Worm (Caenorhabditis elegans) whole organism, L1 larva: ENCODE results near the gene F21D9.4.

ENCODE experiments used
- C04F5.9 ChIP-seq: sonication (generic microtip); optimal IDR thresholded peaks from 2 replicates; lab custom pipeline; 2016; ENCODE audit warnings: missing genetic modification characterization, missing compliant biosample characterization
- C16A3.4 ChIP-seq: fragments of 150-350 bp; optimal IDR thresholded peaks from 2 replicates; lab custom pipeline; 2014; ENCODE audit warnings: missing biosample characterization, missing genetic modification characterization
- alr-1 ChIP-seq: fragments of 200-800 bp; sonication (Bioruptor generic); optimal IDR thresholded peaks from 2 replicates; lab custom pipeline; 2018; ENCODE audit warnings: borderline replicate concordance, mild to moderate bottlenecking, missing genetic modification characterization, missing compliant biosample characterization
- aly-2 ChIP-seq: fragments of 150-350 bp; optimal IDR thresholded peaks from 2 replicates; lab custom pipeline; 2014; ENCODE audit warnings: missing biosample characterization, missing genetic modification characterization
- ceh-90 ChIP-seq: sonication (generic microtip); optimal IDR thresholded peaks from 2 replicates; lab custom pipeline; 2016; ENCODE audit warnings: missing genetic modification characterization, missing compliant biosample characterization
- dpl-1 ChIP-seq, 3 experiments: fragments of 150-350 bp in 2 of 3; sonication (generic microtip) in 1 of 3; optimal IDR thresholded peaks; 2 replicates each; lab custom pipeline; 2014 to 2017; ENCODE audit warnings: missing biosample characterization in 3 of 3, missing genetic modification characterization in 3 of 3, missing genetic modification reagents in 3 of 3
- efl-3 ChIP-seq: fragments of 200-800 bp; sonication (Bioruptor generic); optimal IDR thresholded peaks from 2 replicates; lab custom pipeline; 2018; ENCODE audit warnings: mild to moderate bottlenecking, missing genetic modification characterization, missing compliant biosample characterization
- ets-5 ChIP-seq: fragments of 200-800 bp; sonication (Bioruptor generic); IDR thresholded peaks from 2 replicates; pipeline ENCODE4 v1.3.6; 2022; ENCODE audit warnings: missing genetic modification characterization, missing compliant biosample characterization
- fkh-10 ChIP-seq: sonication (generic microtip); optimal IDR thresholded peaks from 2 replicates; lab custom pipeline; 2017; ENCODE audit warnings: missing biosample characterization, missing genetic modification reagents, missing genetic modification characterization
- fkh-4 ChIP-seq: sonication (generic microtip); optimal IDR thresholded peaks from 2 replicates; lab custom pipeline; 2016; ENCODE audit warnings: missing compliant biosample characterization, missing genetic modification characterization, borderline replicate concordance
- irx-1 ChIP-seq: sonication (generic microtip); optimal IDR thresholded peaks from 2 replicates; lab custom pipeline; 2016; ENCODE audit warnings: missing genetic modification characterization, missing compliant biosample characterization
- isw-1 ChIP-seq: fragments of 200-800 bp; sonication (Bioruptor generic); IDR thresholded peaks from 2 replicates; pipeline ENCODE4 v1.3.6; 2022; ENCODE audit warnings: missing genetic modification characterization, missing compliant biosample characterization
- jun-1 ChIP-seq: fragments of 150-350 bp; optimal IDR thresholded peaks from 2 replicates; lab custom pipeline; 2014; ENCODE audit warnings: missing biosample characterization, missing genetic modification reagents, missing genetic modification characterization
- lin-15B ChIP-seq: fragments of 150-350 bp; sonication (generic microtip); optimal IDR thresholded peaks from 3 replicates; lab custom pipeline; 2014; ENCODE audit warnings: missing biosample characterization, missing genetic modification characterization
- lin-35 ChIP-seq, 2 experiments: fragments of 150-350 bp; optimal IDR thresholded peaks; 2 replicates each; lab custom pipeline; 2014; ENCODE audit warnings: missing biosample characterization in 2 of 2, missing genetic modification characterization in 2 of 2, missing genetic modification reagents in 2 of 2
- lir-3 ChIP-seq: sonication (generic microtip); optimal IDR thresholded peaks from 2 replicates; lab custom pipeline; 2016; ENCODE audit warnings: mild to moderate bottlenecking, missing genetic modification characterization, moderate library complexity, missing compliant biosample characterization; ENCODE audit not compliant: poor library complexity
- lsy-2 ChIP-seq, 2 experiments: fragments of 150-350 bp; optimal IDR thresholded peaks; 2 replicates each; lab custom pipeline; 2014; ENCODE audit warnings: missing biosample characterization in 2 of 2, missing genetic modification characterization in 2 of 2
- mdl-1 ChIP-seq, 2 experiments: fragments of 150-350 bp; optimal IDR thresholded peaks; 2 replicates each; lab custom pipeline; 2014 to 2017; ENCODE audit warnings: missing biosample characterization in 2 of 2, missing genetic modification characterization in 2 of 2, inconsistent platforms in 1 of 2
- mef-2 ChIP-seq: fragments of 150-350 bp; optimal IDR thresholded peaks from 2 replicates; lab custom pipeline; 2014; ENCODE audit warnings: missing biosample characterization, missing genetic modification characterization
- nhr-11 ChIP-seq: fragments of 150-350 bp; optimal IDR thresholded peaks from 2 replicates; lab custom pipeline; 2014; ENCODE audit warnings: missing biosample characterization, missing genetic modification characterization
- nhr-237 ChIP-seq: fragments of 150-350 bp; optimal IDR thresholded peaks from 2 replicates; lab custom pipeline; 2014; ENCODE audit warnings: missing biosample characterization, missing genetic modification characterization
- nhr-28 ChIP-seq: fragments of 150-350 bp; optimal IDR thresholded peaks from 2 replicates; lab custom pipeline; 2014; ENCODE audit warnings: missing biosample characterization, missing genetic modification characterization
- nhr-77 ChIP-seq: fragments of 150-350 bp; optimal IDR thresholded peaks from 2 replicates; lab custom pipeline; 2014; ENCODE audit warnings: missing biosample characterization, missing genetic modification characterization
- nhr-84 ChIP-seq: sonication (generic microtip); optimal IDR thresholded peaks from 2 replicates; lab custom pipeline; 2017; ENCODE audit warnings: missing biosample characterization, missing genetic modification characterization
- nhr-85 ChIP-seq: sonication (generic microtip); peaks from one replicate; lab custom pipeline; 2016; ENCODE audit warnings: missing genetic modification characterization, inconsistent platforms, missing compliant biosample characterization
- nhr-90 ChIP-seq: sonication (generic microtip); optimal IDR thresholded peaks from 2 replicates; lab custom pipeline; 2016; ENCODE audit warnings: mild to moderate bottlenecking, missing genetic modification characterization, missing compliant biosample characterization; ENCODE audit not compliant: poor library complexity
- pag-3 ChIP-seq: sonication (generic microtip); optimal IDR thresholded peaks from 2 replicates; lab custom pipeline; 2017; ENCODE audit warnings: missing genetic modification characterization, mild to moderate bottlenecking, missing compliant biosample characterization, antibody characterized with exemption, borderline replicate concordance; ENCODE audit not compliant: insufficient read depth
- pqm-1 ChIP-seq: sonication (generic microtip); optimal IDR thresholded peaks from 3 replicates; lab custom pipeline; 2017; ENCODE audit warnings: missing biosample characterization, missing genetic modification characterization
- rnt-1 ChIP-seq: sonication (generic microtip); optimal IDR thresholded peaks from 2 replicates; lab custom pipeline; 2016; ENCODE audit warnings: mild to moderate bottlenecking, missing genetic modification characterization, moderate library complexity, missing compliant biosample characterization
- skn-1 ChIP-seq: fragments of 150-350 bp; optimal IDR thresholded peaks from 2 replicates; lab custom pipeline; 2014; ENCODE audit warnings: missing biosample characterization, missing genetic modification characterization
- snpc-4 ChIP-seq: fragments of 150-350 bp; optimal IDR thresholded peaks from 2 replicates; lab custom pipeline; 2014; ENCODE audit warnings: missing biosample characterization, missing genetic modification characterization
- sptf-1 ChIP-seq: fragments of 150-350 bp; optimal IDR thresholded peaks from 2 replicates; lab custom pipeline; 2014; ENCODE audit warnings: missing biosample characterization, missing genetic modification characterization
- sup-37 ChIP-seq: fragments of 200-800 bp; sonication (Bioruptor generic); optimal IDR thresholded peaks from 2 replicates; lab custom pipeline; 2018; ENCODE audit warnings: mild to moderate bottlenecking, missing genetic modification characterization, missing compliant biosample characterization
- swsn-7 ChIP-seq: sonication (generic microtip); optimal IDR thresholded peaks from 2 replicates; lab custom pipeline; 2016; ENCODE audit warnings: missing genetic modification characterization, missing compliant biosample characterization
- unc-30 ChIP-seq: sonication (generic microtip); optimal IDR thresholded peaks from 2 replicates; lab custom pipeline; 2017; ENCODE audit warnings: missing biosample characterization, missing genetic modification characterization
- unc-62 ChIP-seq: fragments of 150-350 bp; optimal IDR thresholded peaks from 2 replicates; lab custom pipeline; 2014; ENCODE audit warnings: missing biosample characterization, missing genetic modification reagents, missing genetic modification characterization
- unc-98 ChIP-seq: fragments of 200-800 bp; sonication (Bioruptor generic); IDR thresholded peaks from 2 replicates; pipeline ENCODE4 v1.3.6; 2022; ENCODE audit warnings: missing genetic modification characterization, missing compliant biosample characterization
- vab-15 ChIP-seq: sonication (generic microtip); optimal IDR thresholded peaks from 2 replicates; lab custom pipeline; 2017; ENCODE audit warnings: missing genotype, mild to moderate bottlenecking, missing genetic modification characterization, missing compliant biosample characterization
- zip-4 ChIP-seq: fragments of 200-800 bp; sonication (Bioruptor generic); optimal IDR thresholded peaks from 2 replicates; lab custom pipeline; 2018; ENCODE audit warnings: mild to moderate bottlenecking, missing genetic modification characterization, moderate library complexity, missing compliant biosample characterization
- ztf-4 ChIP-seq: fragments of 150-350 bp; optimal IDR thresholded peaks from 2 replicates; lab custom pipeline; 2014; ENCODE audit warnings: missing biosample characterization, missing genetic modification characterization

F21D9.4 gene

DNA sequence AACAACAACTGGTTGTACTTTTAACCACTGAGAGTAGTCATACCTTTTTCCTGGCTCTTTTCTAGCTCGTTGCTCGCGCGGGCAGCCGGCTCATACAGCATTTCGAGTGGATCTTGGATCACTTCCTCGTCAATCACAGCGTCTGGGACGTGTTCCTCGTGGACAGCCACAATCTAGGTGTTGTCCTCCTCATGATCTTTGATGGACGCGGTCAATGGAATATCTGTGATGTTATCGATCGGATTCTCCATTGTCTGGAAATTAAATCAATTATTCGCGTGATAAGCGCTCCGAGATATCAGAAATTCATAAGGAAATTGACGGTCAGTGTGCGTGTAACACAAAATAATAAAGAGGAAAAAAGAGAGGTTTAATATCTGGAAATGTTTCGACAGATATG is 26.3 kb downstream of the F21D9.4 start, which contains the start of gene F21D9.8:
F21D9.8 (minus strand) TSS at position 101 of the 400 bp plus-strand sequence.
- TF ChIP-seq rnt-1 (tag; lab: Kevin White, UChicago) = no peak
- no peak for TF ChIP-seq pqm-1 (tag; lab: Kevin White, UChicago)
- no peak for TF ChIP-seq lin-15B (tag; lab: Kevin White, UChicago)

DNA sequence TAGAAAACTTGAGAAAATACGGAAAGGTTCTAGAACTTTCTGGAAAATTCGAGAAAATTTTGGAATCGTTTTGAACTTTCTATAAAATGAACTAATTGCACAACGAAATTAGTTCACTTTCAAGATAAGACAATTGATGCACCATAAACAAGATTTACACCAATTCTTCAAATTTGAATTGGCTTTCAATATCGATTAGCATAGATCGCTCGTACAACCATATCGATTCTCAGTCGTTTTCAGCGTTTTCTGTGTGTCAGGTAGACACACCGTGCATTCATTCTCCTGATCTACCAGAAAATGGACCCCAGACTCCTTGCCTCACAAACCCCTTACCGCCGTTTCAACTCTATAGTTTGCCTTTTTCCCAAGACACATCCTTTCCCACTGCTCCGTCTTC is 28.7 kb downstream of the F21D9.4 start, which contains the start of gene fbxb-117:
fbxb-117 (plus strand) TSS at position 301 of the 400 bp plus-strand sequence.
- TF ChIP-seq vab-15 (tag; lab: Kevin White, UChicago) (no peak), unc-30 (no peak), efl-3 (GFP tag; lab: Kevin White, UChicago) (no peak), unc-98 (no peak), zip-4 (GFP tag; lab: Kevin White, UChicago) (no peak), fkh-10 (GFP tag; lab: Kevin White, UChicago) (no peak), nhr-77 (tag; lab: Kevin White, UChicago) (no peak), aly-2 (tag; lab: Kevin White, UChicago) (no peak), dpl-1 (GFP tag; optimal IDR thresholded peaks at IDR 0.05; lab: Kevin White, UChicago) (no peak), unc-62 (GFP tag; lab: Kevin White, UChicago) (no peak), fkh-4 (tag; lab: Kevin White, UChicago) (no peak), swsn-7 (tag; lab: Kevin White, UChicago) (no peak), nhr-90 (tag; lab: Kevin White, UChicago) (no peak), lir-3 (tag; lab: Kevin White, UChicago) (no peak), pag-3 (tag; lab: Kevin White, UChicago) (no peak), ceh-90 (tag; lab: Kevin White, UChicago) (no peak), lin-35 (GFP tag; optimal IDR thresholded peaks at IDR 0.05; lab: Kevin White, UChicago) (no peak)

DNA sequence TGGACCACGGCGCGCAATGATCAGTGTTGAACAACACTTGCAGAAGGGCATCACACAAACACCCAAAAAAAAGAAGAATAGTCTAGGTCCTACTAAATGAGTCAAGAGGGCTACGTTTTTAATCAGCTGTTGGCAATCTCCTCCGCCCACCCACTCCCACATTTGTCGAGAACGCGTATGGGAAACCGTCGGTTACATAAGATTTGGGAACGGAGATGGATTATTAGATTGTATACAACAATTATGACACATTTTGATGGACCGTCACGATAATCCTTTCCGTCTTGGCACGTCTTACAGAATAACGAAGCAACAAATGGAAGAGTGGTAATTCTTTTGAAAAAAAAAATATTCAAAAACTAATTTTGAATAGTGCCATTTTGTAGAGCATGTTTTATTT is 32.3 kb downstream of the F21D9.4 start:
- TF ChIP-seq mdl-1 (tag; optimal IDR thresholded peaks at IDR 0.05; lab: Kevin White, UChicago) (no peak), jun-1 (tag; lab: Kevin White, UChicago) (no peak), lsy-2 (tag; optimal IDR thresholded peaks at IDR 0.05; lab: Kevin White, UChicago) (no peak), snpc-4 (no peak), sptf-1 (tag; lab: Kevin White, UChicago) (no peak), alr-1 (tag; lab: Kevin White, UChicago) (no peak), efl-3 (GFP tag; lab: Kevin White, UChicago) (no peak), unc-62 (GFP tag; lab: Kevin White, UChicago) (no peak), lin-35 (GFP tag; optimal IDR thresholded peaks at IDR 0.05; lab: Kevin White, UChicago) (no peak), ets-5 (GFP tag; lab: Robert Waterston, UW) (no peak), lin-15B (tag; lab: Kevin White, UChicago) (no peak), nhr-237 (tag; lab: Kevin White, UChicago) (no peak)
- TF ChIP-seq, all 84 proteins: peak for 0

DNA sequence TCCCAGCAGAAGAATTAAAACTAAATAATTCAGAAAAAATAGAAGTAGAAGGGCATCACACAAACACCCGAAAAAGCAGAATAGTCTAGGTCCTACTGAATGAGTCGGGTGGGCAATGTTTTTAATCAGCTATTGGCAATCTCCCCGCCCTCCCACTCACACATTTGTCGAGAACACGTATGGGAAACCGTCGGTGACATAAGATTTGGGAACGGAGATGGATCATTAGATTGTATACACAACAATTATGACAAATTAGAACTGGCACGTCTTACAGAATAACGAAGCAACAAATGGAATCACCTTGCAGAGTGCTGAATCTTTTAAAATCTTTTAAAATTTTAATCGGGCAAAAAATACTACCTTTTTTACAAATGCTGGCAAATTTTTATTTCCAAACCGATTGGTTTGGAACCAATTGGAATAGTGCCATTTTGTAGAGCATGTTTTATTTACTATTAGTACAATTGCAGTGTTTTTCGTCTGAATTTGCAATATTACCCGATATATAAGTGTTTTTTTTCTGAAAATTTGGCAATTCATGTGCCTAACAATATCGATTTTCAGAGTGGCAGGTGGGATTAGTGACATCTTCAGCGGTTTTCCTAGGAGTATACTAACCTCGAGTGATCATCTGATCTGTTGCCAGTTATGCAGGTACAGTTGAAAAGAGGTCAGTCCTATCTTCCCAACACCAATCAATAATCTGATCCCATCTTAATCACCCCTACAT is 34.6 kb downstream of the F21D9.4 start, which contains the start of the genes F55C9.3 and fbxb-57:
F55C9.3 (minus strand) TSS at position 101 of the 733 bp plus-strand sequence.
fbxb-57 (plus strand) TSS at position 683 of the 733 bp plus-strand sequence.
- TF ChIP-seq alr-1 (tag; lab: Kevin White, UChicago) (no peak), mef-2 (tag; lab: Kevin White, UChicago) (no peak), lir-3 (tag; lab: Kevin White, UChicago) (no peak), lin-35 (GFP tag; optimal IDR thresholded peaks at IDR 0.05; lab: Kevin White, UChicago) (no peak), fkh-4 (tag; lab: Kevin White, UChicago) (no peak)

DNA sequence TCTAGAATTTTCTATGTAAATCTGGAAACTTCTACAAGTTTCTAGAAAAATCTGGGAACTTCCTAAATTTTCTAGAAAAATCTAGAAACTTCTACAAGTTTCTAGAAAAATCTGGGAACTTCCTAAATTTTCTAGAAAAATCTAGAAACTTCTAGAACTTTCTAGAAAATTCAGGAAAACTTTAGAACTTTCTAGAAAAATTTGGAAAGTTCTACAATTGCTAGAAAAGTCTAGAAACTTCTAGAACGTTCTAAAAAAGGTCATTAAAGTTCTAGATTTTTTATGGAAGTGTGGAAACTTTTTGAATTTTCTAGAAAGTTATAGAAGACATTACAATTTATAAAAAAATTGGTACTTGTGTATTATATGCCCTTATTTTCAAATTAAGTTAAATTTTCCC is 39.4 kb downstream of the F21D9.4 start, which contains the start of gene F55C9.5:
F55C9.5 (minus strand) TSS at position 101 of the 400 bp plus-strand sequence.
- no peak for TF ChIP-seq ztf-4 (tag; lab: Kevin White, UChicago)
- no peak for TF ChIP-seq isw-1 (GFP tag; lab: Robert Waterston, UW)
- TF ChIP-seq ceh-90 (tag; lab: Kevin White, UChicago) = no peak
- no peak for TF ChIP-seq zip-4 (GFP tag; lab: Kevin White, UChicago)
- TF ChIP-seq vab-15 (tag; lab: Kevin White, UChicago) = no peak
- TF ChIP-seq C04F5.9 = no peak
- TF ChIP-seq nhr-28 (tag; lab: Kevin White, UChicago) = no peak
- no peak for TF ChIP-seq nhr-84 (tag; lab: Kevin White, UChicago)
- TF ChIP-seq nhr-11 = no peak
- no peak for TF ChIP-seq irx-1 (tag; lab: Kevin White, UChicago)
- no peak for TF ChIP-seq C16A3.4 (tag; lab: Kevin White, UChicago)
- TF ChIP-seq nhr-85 (tag; lab: Kevin White, UChicago) = no peak
- TF ChIP-seq sup-37 (GFP tag; lab: Kevin White, UChicago) = no peak
- no peak for TF ChIP-seq swsn-7 (tag; lab: Kevin White, UChicago)
- TF ChIP-seq skn-1 (tag; lab: Kevin White, UChicago) = no peak
